Fruit fly (Drosophila melanogaster) whole organism, embryonic: ENCODE results near the gene numb.

ENCODE experiments used
- Awh ChIP-seq: fragments of 200-800 bp; sonication (Bioruptor generic); IDR thresholded peaks from 2 replicates; pipeline ENCODE4, ENCODE4 v1.3.6; 2022; ENCODE audit warnings: missing biosample characterization, missing genetic modification characterization
- Blimp-1 ChIP-seq: fragments of 200-800 bp; sonication (Bioruptor generic); optimal IDR thresholded peaks from 3 replicates; lab custom pipeline; 2018; ENCODE audit warnings: missing biosample characterization, missing genetic modification characterization, mild to moderate bottlenecking, moderate library complexity, missing genetic modification reagents
- CG1024 ChIP-seq: fragments of 200-800 bp; sonication (Bioruptor generic); IDR thresholded peaks from 2 replicates; pipeline ENCODE4 v1.3.6; 2022; ENCODE audit warnings: missing biosample characterization, missing genetic modification characterization
- CG10431 ChIP-seq: fragments of 200-800 bp; sonication (Bioruptor generic); optimal IDR thresholded peaks from 3 replicates; lab custom pipeline; 2018; ENCODE audit warnings: missing biosample characterization, mild to moderate bottlenecking, missing genetic modification characterization
- CG10462 ChIP-seq: fragments of 200-800 bp; sonication (Bioruptor generic); optimal IDR thresholded peaks from 2 replicates; lab custom pipeline; 2016; ENCODE audit warnings: missing biosample characterization, missing genetic modification characterization
- CG10654 ChIP-seq: fragments of 200-800 bp; sonication (Bioruptor generic); optimal IDR thresholded peaks from 2 replicates; lab custom pipeline; 2016; ENCODE audit warnings: missing biosample characterization, missing genetic modification characterization
- CG10959 ChIP-seq: fragments of 200-800 bp; sonication (Bioruptor generic); IDR thresholded peaks from 2 replicates; pipeline ENCODE4 v1.3.6; 2022; ENCODE audit warnings: missing biosample characterization, missing genetic modification characterization
- CG10979 ChIP-seq: fragments of 200-800 bp; sonication (Bioruptor generic); optimal IDR thresholded peaks from 2 replicates; lab custom pipeline; 2018; ENCODE audit warnings: missing biosample characterization, mild to moderate bottlenecking, missing genetic modification characterization, moderate library complexity
- CG11456 ChIP-seq: fragments of 200-800 bp; sonication (Bioruptor generic); IDR thresholded peaks from 3 replicates; pipeline ENCODE4 v1.3.6; 2022; ENCODE audit warnings: missing biosample characterization, missing genetic modification characterization
- CG12155 ChIP-seq: fragments of 200-800 bp; sonication (Bioruptor generic); optimal IDR thresholded peaks from 3 replicates; lab custom pipeline; 2016; ENCODE audit warnings: missing biosample characterization, missing genetic modification characterization
- CG15514 ChIP-seq: fragments of 200-800 bp; sonication (Bioruptor generic); optimal IDR thresholded peaks from 3 replicates; lab custom pipeline; 2017; ENCODE audit warnings: missing biosample characterization, missing genetic modification characterization, mild to moderate bottlenecking, moderate library complexity, missing genetic modification reagents
- CG15696 ChIP-seq: fragments of 200-800 bp; sonication (Bioruptor generic); optimal IDR thresholded peaks from 2 replicates; lab custom pipeline; 2019; ENCODE audit warnings: missing biosample characterization, mild to moderate bottlenecking, missing genetic modification characterization, moderate library complexity
- CG16779 ChIP-seq: fragments of 200-800 bp; sonication (Bioruptor generic); IDR thresholded peaks from 2 replicates; pipeline ENCODE4 v1.3.6; 2022; ENCODE audit warnings: missing biosample characterization, missing genetic modification characterization
- CG17568 ChIP-seq: fragments of 200-800 bp; sonication (Bioruptor generic); optimal IDR thresholded peaks from 2 replicates; lab custom pipeline; 2018; ENCODE audit warnings: missing biosample characterization, mild to moderate bottlenecking, missing genetic modification characterization, moderate library complexity
- CG17829 ChIP-seq: fragments of 200-800 bp; optimal IDR thresholded peaks from 2 replicates; lab custom pipeline; 2019; ENCODE audit warnings: missing biosample characterization, mild to moderate bottlenecking, missing genetic modification characterization, moderate library complexity
- CG18262 ChIP-seq: fragments of 200-800 bp; optimal IDR thresholded peaks from 3 replicates; lab custom pipeline; 2019; ENCODE audit warnings: missing biosample characterization, mild to moderate bottlenecking, missing genetic modification characterization, moderate library complexity
- CG2678 ChIP-seq: fragments of 200-800 bp; sonication (Bioruptor generic); optimal IDR thresholded peaks from 3 replicates; lab custom pipeline; 2019; ENCODE audit warnings: missing biosample characterization, mild to moderate bottlenecking, missing genetic modification characterization, moderate library complexity
- CG34224 ChIP-seq: fragments of 200-800 bp; sonication (Bioruptor generic); IDR thresholded peaks from 3 replicates; pipeline ENCODE4 v1.3.6; 2022; ENCODE audit warnings: missing biosample characterization, missing genetic modification characterization; ENCODE audit not compliant: partially characterized antibody
- CG4282 ChIP-seq: fragments of 200-800 bp; sonication (Bioruptor generic); optimal IDR thresholded peaks from 2 replicates; lab custom pipeline; 2016; ENCODE audit warnings: missing biosample characterization, missing genetic modification characterization
- CG4404 ChIP-seq: fragments of 200-800 bp; sonication (Bioruptor generic); IDR thresholded peaks from 2 replicates; pipeline ENCODE4 v1.3.6; 2022; ENCODE audit warnings: missing biosample characterization, missing genetic modification characterization
- CG4730 ChIP-seq: fragments of 200-800 bp; sonication (Bioruptor generic); IDR thresholded peaks from 2 replicates; pipeline ENCODE4 v1.3.6; 2022; ENCODE audit warnings: missing biosample characterization, missing genetic modification characterization
- CG9817 ChIP-seq: fragments of 200-800 bp; sonication (Bioruptor generic); optimal IDR thresholded peaks from 2 replicates; lab custom pipeline; 2018; ENCODE audit warnings: missing biosample characterization, mild to moderate bottlenecking, missing genetic modification characterization, moderate library complexity
- Fer2 ChIP-seq: fragments of 200-800 bp; sonication (Bioruptor generic); optimal IDR thresholded peaks from 2 replicates; lab custom pipeline; 2018; ENCODE audit warnings: missing biosample characterization, mild to moderate bottlenecking, missing genetic modification characterization, moderate library complexity
- GATAe ChIP-seq: fragments of 200-800 bp; sonication (Bioruptor generic); conservative IDR thresholded peaks from 2 replicates; pipeline ENCODE4 v1.3.6; 2022; ENCODE audit warnings: missing biosample characterization, missing genetic modification characterization
- NK7.1 ChIP-seq: fragments of 200-800 bp; sonication (Bioruptor generic); optimal IDR thresholded peaks from 3 replicates; lab custom pipeline; 2016; ENCODE audit warnings: missing biosample characterization, missing genetic modification characterization
- NfI ChIP-seq: fragments of 200-800 bp; sonication (Bioruptor generic); optimal IDR thresholded peaks from 3 replicates; lab custom pipeline; 2018; ENCODE audit warnings: missing biosample characterization, mild to moderate bottlenecking, missing genetic modification characterization, moderate library complexity
- Poxn ChIP-seq: fragments of 200-800 bp; sonication (Bioruptor generic); IDR thresholded peaks from 2 replicates; pipeline ENCODE4 v1.3.6; 2022; ENCODE audit warnings: missing biosample characterization, missing genetic modification characterization
- Side ChIP-seq: fragments of 200-800 bp; sonication (Bioruptor generic); optimal IDR thresholded peaks from 2 replicates; lab custom pipeline; 2016; ENCODE audit warnings: missing biosample characterization, missing genetic modification characterization
- Xbp1 ChIP-seq: fragments of 200-800 bp; sonication (Bioruptor generic); optimal IDR thresholded peaks from 3 replicates; lab custom pipeline; 2016; ENCODE audit warnings: missing biosample characterization, mild to moderate bottlenecking, missing genetic modification characterization
- YL-1 ChIP-seq: fragments of 200-800 bp; sonication (Bioruptor generic); optimal IDR thresholded peaks from 3 replicates; lab custom pipeline; 2017; ENCODE audit warnings: missing biosample characterization, mild to moderate bottlenecking, missing genetic modification characterization
- ab ChIP-seq: fragments of 200-800 bp; sonication (Bioruptor generic); optimal IDR thresholded peaks from 2 replicates; lab custom pipeline; 2016; ENCODE audit warnings: missing biosample characterization, missing genetic modification characterization
- az2 ChIP-seq: fragments of 200-800 bp; sonication (Bioruptor generic); optimal IDR thresholded peaks from 3 replicates; lab custom pipeline; 2016; ENCODE audit warnings: missing biosample characterization, missing genetic modification characterization
- bsh ChIP-seq, 2 experiments: fragments of 200-800 bp; sonication (Bioruptor generic); optimal IDR thresholded peaks; 2 replicates each; lab custom pipeline; 2017 to 2018; ENCODE audit warnings: mild to moderate bottlenecking in 2 of 2, missing biosample characterization in 2 of 2, missing genetic modification characterization in 2 of 2, moderate library complexity in 1 of 2
- cad ChIP-seq: fragments of >200 bp; optimal IDR thresholded peaks from 2 replicates; lab custom pipeline; 2017; ENCODE audit warnings: missing biosample characterization, missing genetic modification characterization
- disco-r ChIP-seq: fragments of 200-800 bp; sonication (Bioruptor generic); optimal IDR thresholded peaks from 2 replicates; lab custom pipeline; 2016; ENCODE audit warnings: missing biosample characterization, missing genetic modification characterization
- jing ChIP-seq: fragments of 200-800 bp; sonication (Bioruptor generic); optimal IDR thresholded peaks from 2 replicates; lab custom pipeline; 2018; ENCODE audit warnings: missing biosample characterization, mild to moderate bottlenecking, missing genetic modification characterization
- kay ChIP-seq: fragments of 200-800 bp; sonication (Bioruptor generic); optimal IDR thresholded peaks from 2 replicates; lab custom pipeline; 2016; ENCODE audit warnings: missing biosample characterization, missing genetic modification characterization
- kni ChIP-seq: fragments of 200-800 bp; sonication (Bioruptor generic); optimal IDR thresholded peaks from 3 replicates; lab custom pipeline; 2017; ENCODE audit warnings: mild to moderate bottlenecking, missing biosample characterization, missing genetic modification reagents, missing genetic modification characterization
- lab ChIP-seq: fragments of 200-800 bp; sonication (Bioruptor generic); optimal IDR thresholded peaks from 3 replicates; lab custom pipeline; 2017; ENCODE audit warnings: missing biosample characterization, missing genetic modification characterization, mild to moderate bottlenecking, moderate library complexity, missing genetic modification reagents
- mirr ChIP-seq: fragments of 200-800 bp; sonication (Bioruptor generic); optimal IDR thresholded peaks from 3 replicates; lab custom pipeline; 2018; ENCODE audit warnings: missing biosample characterization, mild to moderate bottlenecking, missing genetic modification characterization
- mld ChIP-seq: fragments of 200-800 bp; sonication (Bioruptor generic); IDR thresholded peaks from 3 replicates; pipeline ENCODE4 v1.3.6; 2022; ENCODE audit warnings: missing biosample characterization, missing genetic modification characterization; ENCODE audit not compliant: partially characterized antibody
- nerfin-1 ChIP-seq: fragments of 200-800 bp; sonication (Bioruptor generic); optimal IDR thresholded peaks from 3 replicates; lab custom pipeline; 2019; ENCODE audit warnings: missing biosample characterization, mild to moderate bottlenecking, missing genetic modification characterization, moderate library complexity
- pzg ChIP-seq: fragments of 200-800 bp; sonication (Bioruptor generic); optimal IDR thresholded peaks from 3 replicates; lab custom pipeline; 2018; ENCODE audit warnings: missing biosample characterization, mild to moderate bottlenecking, missing genetic modification characterization, moderate library complexity
- seq ChIP-seq: fragments of 200-800 bp; sonication (Bioruptor generic); IDR thresholded peaks from 2 replicates; pipeline ENCODE4 v1.3.6; 2022; ENCODE audit warnings: missing biosample characterization, missing genetic modification characterization
- shn ChIP-seq: fragments of 200-800 bp; sonication (Bioruptor generic); optimal IDR thresholded peaks from 3 replicates; lab custom pipeline; 2016; ENCODE audit warnings: missing biosample characterization, missing genetic modification characterization
- sim ChIP-seq: fragments of 200-800 bp; sonication (Bioruptor generic); IDR thresholded peaks from 2 replicates; pipeline ENCODE4 v1.3.6; 2022; ENCODE audit warnings: missing biosample characterization, missing genetic modification characterization
- sob ChIP-seq: fragments of 200-800 bp; sonication (Bioruptor generic); IDR thresholded peaks from 2 replicates; pipeline ENCODE4 v1.3.6; 2022; ENCODE audit warnings: missing biosample characterization, missing genetic modification characterization
- sqz ChIP-seq: fragments of 200-800 bp; sonication (Bioruptor generic); optimal IDR thresholded peaks from 3 replicates; lab custom pipeline; 2018; ENCODE audit warnings: missing biosample characterization, mild to moderate bottlenecking, missing genetic modification characterization
- stc ChIP-seq: fragments of 200-800 bp; sonication (Bioruptor generic); IDR thresholded peaks from 2 replicates; pipeline ENCODE4 v1.3.6; 2022; ENCODE audit warnings: missing biosample characterization, missing genetic modification characterization
- trem ChIP-seq: fragments of 200-800 bp; optimal IDR thresholded peaks from 3 replicates; lab custom pipeline; 2019; ENCODE audit warnings: missing biosample characterization, mild to moderate bottlenecking, missing genetic modification characterization, moderate library complexity
- tx ChIP-seq: fragments of 200-800 bp; sonication (Bioruptor generic); optimal IDR thresholded peaks from 2 replicates; lab custom pipeline; 2016; ENCODE audit warnings: missing biosample characterization, missing genetic modification characterization

numb gene

DNA sequence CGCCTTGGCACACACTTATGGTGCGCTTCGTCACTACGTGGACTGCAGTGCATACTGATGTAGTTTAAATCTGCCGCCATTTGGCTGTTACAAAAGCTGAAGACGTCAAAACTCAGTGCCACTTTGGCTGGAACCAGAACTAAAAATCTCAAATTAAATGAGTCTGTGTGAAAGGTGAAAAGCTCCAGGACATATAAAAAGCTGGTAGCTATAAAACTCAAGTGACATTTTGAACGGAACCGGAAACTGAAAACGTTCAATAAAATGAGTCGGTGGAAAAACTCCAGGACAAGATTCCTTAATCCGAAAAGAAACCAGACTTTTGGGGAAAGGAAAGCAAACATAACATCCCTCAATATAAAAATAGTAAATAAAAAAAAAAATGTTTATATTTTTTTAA lies 53.5 kb downstream of the numb start (continued):
- no peak for TF ChIP-seq CG4730 (GFP tag; lab: Robert Waterston, UW)
- no peak for TF ChIP-seq CG15696 (tag; lab: Kevin White, UChicago)
- TF ChIP-seq disco-r: no peak
- no peak for TF ChIP-seq CG10979
- TF ChIP-seq mirr (GFP tag; lab: Kevin White, UChicago): peak; percentile 75
- no peak for TF ChIP-seq ab (GFP tag; lab: Kevin White, UChicago)
- TF ChIP-seq pzg (GFP tag; lab: Kevin White, UChicago): peak; percentile 64
- peak; percentile 85 for TF ChIP-seq sob (GFP tag; lab: Robert Waterston, UW)
- no peak for TF ChIP-seq NK7.1
- no peak for TF ChIP-seq CG10959 (GFP tag; lab: Robert Waterston, UW)
- TF ChIP-seq Fer2 (tag; lab: Kevin White, UChicago): peak; percentile 55
- no peak for TF ChIP-seq Poxn
- peak; percentile 11 for TF ChIP-seq trem (tag; lab: Kevin White, UChicago)
- TF ChIP-seq CG17568 (GFP tag; lab: Kevin White, UChicago): no peak
- peak; percentile 4; the same call in 1 of the 2 replicates for TF ChIP-seq CG16779 (GFP tag; lab: Robert Waterston, UW)
- TF ChIP-seq CG4404 (GFP tag; lab: Robert Waterston, UW): no peak
- TF ChIP-seq jing (GFP tag; lab: Kevin White, UChicago): peak; percentile 24
- peak; percentile 50 for TF ChIP-seq sqz (GFP tag; lab: Kevin White, UChicago)
- peak; percentile 48 for TF ChIP-seq CG18262
- peak; percentile 59 for TF ChIP-seq stc (GFP tag; lab: Robert Waterston, UW)
- TF ChIP-seq CG2678 (tag; lab: Kevin White, UChicago): peak; percentile 62
- no peak for TF ChIP-seq CG4282 (GFP tag; lab: Kevin White, UChicago)
- TF ChIP-seq shn (GFP tag; lab: Kevin White, UChicago): no peak
- TF ChIP-seq nerfin-1 (tag; lab: Kevin White, UChicago): peak; percentile 50
- TF ChIP-seq CG9817 (tag; lab: Kevin White, UChicago): no peak
- no peak for TF ChIP-seq Xbp1
- no peak for TF ChIP-seq mld
- TF ChIP-seq CG34224 (GFP tag; lab: Robert Waterston, UW): no peak
- TF ChIP-seq Blimp-1 (GFP tag; lab: Kevin White, UChicago): peak; percentile 38
- no peak for TF ChIP-seq bsh (GFP tag; optimal IDR thresholded peaks at IDR 0.05; lab: Kevin White, UChicago)
- TF ChIP-seq GATAe (GFP tag; lab: Robert Waterston, UW): no peak
- peak; percentile 90 for TF ChIP-seq lab (GFP tag; lab: Kevin White, UChicago)
- TF ChIP-seq tx (GFP tag; lab: Kevin White, UChicago): no peak
- peak; percentile 85 for TF ChIP-seq CG11456 (GFP tag; lab: Robert Waterston, UW)
- peak; percentile 99 for TF ChIP-seq CG15514 (GFP tag; lab: Kevin White, UChicago)
- TF ChIP-seq Awh (GFP tag; lab: Robert Waterston, UW): peak; percentile 63; the same call in 1 of the 2 replicates
- TF ChIP-seq seq (GFP tag; lab: Robert Waterston, UW): peak; percentile 46; the same call in 1 of the 2 replicates
- peak; percentile 24 for TF ChIP-seq CG17829
- no peak for TF ChIP-seq YL-1 (GFP tag; lab: Kevin White, UChicago)
- no peak for TF ChIP-seq CG12155
- TF ChIP-seq Side: peak; percentile 43
- no peak for TF ChIP-seq CG10462 (GFP tag; lab: Kevin White, UChicago)
- TF ChIP-seq az2: no peak
- TF ChIP-seq CG10431 (GFP tag; lab: Kevin White, UChicago): no peak
- no peak for TF ChIP-seq kay (GFP tag; lab: Kevin White, UChicago)
- peak; percentile 90 for TF ChIP-seq NfI (GFP tag; lab: Kevin White, UChicago)
- TF ChIP-seq sim (GFP tag; lab: Robert Waterston, UW): peak; percentile 42; the same call in 1 of the 2 replicates
- no peak for TF ChIP-seq cad (GFP tag; lab: Kevin White, UChicago)
- TF ChIP-seq CG1024 (GFP tag; lab: Robert Waterston, UW): peak; percentile 50; the same call in 1 of the 2 replicates
- TF ChIP-seq kni: no peak
- peak; percentile 29 for TF ChIP-seq CG10654 (GFP tag; lab: Kevin White, UChicago)
